Worm (Caenorhabditis elegans) whole organism, late embryonic: ENCODE results near the gene dpy-7.

Experiments used
- K02D7.2 ChIP-seq: sonication (generic microtip); optimal IDR thresholded peaks from 2 replicates; lab custom pipeline; 2017; ENCODE audit warnings: mild to moderate bottlenecking, missing genetic modification characterization, missing compliant biosample characterization
- ahr-1 ChIP-seq: sonication (generic microtip); optimal IDR thresholded peaks from 2 replicates; lab custom pipeline; 2016; ENCODE audit warnings: missing genetic modification characterization, missing compliant biosample characterization

- TF ChIP-seq ahr-1 (tag; lab: Kevin White, UChicago): no peak
- TF ChIP-seq K02D7.2 (tag; lab: Kevin White, UChicago): no peak
Measured at ce11 chrX:7573572-7573628, 35.8 kb upstream of the dpy-7 start, which contains the start of the genes unc-98 and F08C6.18.
